Worm (Caenorhabditis elegans): ENCODE measurements around the gene F59G1.4.

DNA sequence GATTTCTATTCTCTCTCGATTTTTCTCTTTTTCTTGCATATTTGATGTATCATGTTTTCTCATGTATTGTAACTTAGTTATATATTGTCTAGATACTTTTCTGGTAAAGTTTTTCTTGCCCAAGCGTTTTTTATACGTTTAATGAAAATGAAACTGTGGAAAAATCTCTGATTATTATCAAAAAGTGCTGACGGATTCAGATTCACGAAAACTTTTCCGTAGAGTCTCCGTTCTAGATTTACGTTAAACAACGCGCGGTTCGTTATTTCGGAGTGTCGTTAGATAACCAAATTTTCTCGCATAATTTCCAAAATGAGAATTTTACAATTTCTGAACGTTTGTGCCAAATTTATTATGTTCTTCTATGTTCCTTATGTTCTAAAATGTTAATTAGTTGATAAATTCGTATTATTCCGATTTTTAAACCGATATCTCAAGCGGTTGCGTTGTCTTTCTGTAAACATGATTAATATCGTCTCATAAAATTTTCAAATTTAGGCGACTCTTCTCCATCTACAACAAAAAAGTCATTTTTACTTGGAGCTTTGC lies 22.3 kb downstream of the F59G1.4 start, which contains the start of gene ptp-2:
- TF ChIP-seq pha-4 (tag; optimal IDR thresholded peaks at IDR 0.05) = peak; percentile 51
- no peak for TF ChIP-seq nhr-67 (tag; optimal IDR thresholded peaks at IDR 0.05)
- TF ChIP-seq ZK546.5 (tag; optimal IDR thresholded peaks at IDR 0.05) = no peak
- no peak for TF ChIP-seq snpc-4 (tag; optimal IDR thresholded peaks at IDR 0.05)
- TF ChIP-seq nhr-28 (tag; optimal IDR thresholded peaks at IDR 0.05) = no peak
- TF ChIP-seq ceh-82 (tag; optimal IDR thresholded peaks at IDR 0.05) = no peak
- no peak for TF ChIP-seq ama-1 (optimal IDR thresholded peaks at IDR 0.05)

All from whole organism, L3 larva.